Fruit fly (Drosophila melanogaster) whole organism, adult: Measurements from ENCODE around the gene dpp.

Experiments used
- Mnt ChIP-seq: fragments of 200-800 bp; sonication (Bioruptor generic); optimal IDR thresholded peaks from 2 replicates; lab custom pipeline; 2016; ENCODE audit warnings: missing biosample characterization, mild to moderate bottlenecking, missing genetic modification characterization
- tj ChIP-seq: fragments of 200-800 bp; sonication (Bioruptor generic); optimal IDR thresholded peaks from 3 replicates; lab custom pipeline; 2017; ENCODE audit warnings: missing biosample characterization, mild to moderate bottlenecking, missing genetic modification characterization, moderate library complexity

DNA sequence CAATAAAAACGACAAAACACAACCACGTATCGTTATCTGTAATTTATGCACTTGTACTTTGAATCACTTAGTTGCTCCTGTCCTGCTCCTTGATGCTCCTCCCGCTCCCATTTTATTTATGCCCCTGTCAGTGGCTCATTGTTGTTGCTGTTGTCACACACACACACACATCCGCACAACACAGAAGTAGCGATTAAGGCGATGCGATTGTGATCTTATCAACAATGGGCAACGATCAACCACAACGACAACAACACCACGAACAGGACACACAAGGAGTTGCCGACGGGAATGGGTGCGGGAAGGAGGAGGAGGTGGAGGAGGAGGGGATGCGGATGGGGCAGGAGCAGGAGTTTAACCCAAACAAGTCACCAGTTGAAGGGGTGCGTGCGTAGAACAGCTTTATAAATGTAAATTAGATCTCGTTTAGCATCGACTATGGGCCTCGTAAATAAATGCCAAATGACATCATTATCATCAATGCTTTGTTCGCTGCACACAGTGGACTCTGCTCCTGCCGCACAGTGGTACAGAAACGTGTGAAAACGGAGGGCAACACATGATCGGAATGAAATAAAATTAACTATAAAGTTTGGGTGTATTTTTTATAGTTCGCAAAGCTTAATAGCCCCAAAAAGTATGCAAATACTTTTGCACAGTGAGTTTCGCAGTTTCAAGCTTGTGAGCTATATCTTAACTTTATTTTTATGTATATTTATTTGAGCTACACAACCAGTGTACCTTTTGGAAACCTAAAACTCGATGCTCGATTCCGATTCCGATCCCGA, 55.7 kb downstream of the dpp start:
- no peak for TF ChIP-seq tj
- no peak for TF ChIP-seq Mnt (GFP tag; lab: Kevin White, UChicago)
